Fruit fly (Drosophila melanogaster) whole organism, prepupa: Measurements from ENCODE around the gene CG5828.

ENCODE experiments used
- Blimp-1 ChIP-seq: fragments of 200-800 bp; sonication (Bioruptor generic); optimal IDR thresholded peaks from 3 replicates; lab custom pipeline; 2017; ENCODE audit warnings: missing biosample characterization, missing genetic modification characterization, mild to moderate bottlenecking, moderate library complexity, missing genetic modification reagents
- CG11762 ChIP-seq: fragments of 200-800 bp; sonication (Bioruptor generic); optimal IDR thresholded peaks from 3 replicates; lab custom pipeline; 2016; ENCODE audit warnings: missing biosample characterization, missing genetic modification characterization; ENCODE audit not compliant: insufficient read depth
- CG11902 ChIP-seq: fragments of 200-800 bp; sonication (Bioruptor generic); optimal IDR thresholded peaks from 3 replicates; lab custom pipeline; 2016; ENCODE audit warnings: missing biosample characterization, missing genetic modification characterization
- CG16779 ChIP-seq: fragments of 200-800 bp; sonication (Bioruptor generic); optimal IDR thresholded peaks from 3 replicates; lab custom pipeline; 2017; ENCODE audit warnings: missing biosample characterization, mild to moderate bottlenecking, missing genetic modification characterization
- CG8632 ChIP-seq: fragments of 200-800 bp; sonication (Bioruptor generic); optimal IDR thresholded peaks from 3 replicates; lab custom pipeline; 2016; ENCODE audit warnings: missing biosample characterization, missing genetic modification characterization
- Ets96B ChIP-seq: fragments of 200-800 bp; optimal IDR thresholded peaks from 2 replicates; lab custom pipeline; 2019; ENCODE audit warnings: missing biosample characterization, mild to moderate bottlenecking, missing genetic modification characterization, moderate library complexity
- Gug ChIP-seq: fragments of 200-800 bp; sonication (Bioruptor generic); IDR thresholded peaks from 2 replicates; pipeline ENCODE4 v1.3.6; 2022; ENCODE audit warnings: missing biosample characterization, missing genetic modification characterization
- Met ChIP-seq: fragments of 200-800 bp; sonication (Bioruptor generic); optimal IDR thresholded peaks from 3 replicates; lab custom pipeline; 2016; ENCODE audit warnings: missing biosample characterization, missing genetic modification characterization
- OdsH ChIP-seq: fragments of 200-800 bp; sonication (Bioruptor generic); optimal IDR thresholded peaks from 3 replicates; lab custom pipeline; 2016; ENCODE audit warnings: missing biosample characterization, missing genetic modification characterization
- Sox14 ChIP-seq: fragments of 200-800 bp; sonication (Bioruptor generic); optimal IDR thresholded peaks from 3 replicates; lab custom pipeline; 2016; ENCODE audit warnings: missing biosample characterization, missing genetic modification characterization
- Sox15 ChIP-seq: fragments of 200-800 bp; sonication (Bioruptor generic); optimal IDR thresholded peaks from 3 replicates; lab custom pipeline; 2016; ENCODE audit warnings: missing biosample characterization, missing genetic modification characterization
- net ChIP-seq: fragments of 200-800 bp; sonication (Bioruptor generic); optimal IDR thresholded peaks from 3 replicates; lab custom pipeline; 2016; ENCODE audit warnings: missing biosample characterization, missing genetic modification characterization
- pdm3 ChIP-seq: fragments of 200-800 bp; sonication (Bioruptor generic); optimal IDR thresholded peaks from 3 replicates; lab custom pipeline; 2016; ENCODE audit warnings: missing biosample characterization, missing genetic modification characterization
- salr ChIP-seq, 2 experiments: fragments of 200-800 bp; sonication (Bioruptor generic); optimal IDR thresholded peaks; 3 replicates each; lab custom pipeline; 2016 to 2018; ENCODE audit warnings: missing biosample characterization in 2 of 2, missing genetic modification characterization in 2 of 2, mild to moderate bottlenecking in 1 of 2

dm6 chr2L:5085561-5085960 is 8.2 kb upstream of the CG5828 start:
- TF ChIP-seq net (GFP tag; lab: Kevin White, UChicago) (no peak), Blimp-1 (GFP tag; lab: Kevin White, UChicago) (no peak), salr (GFP tag; optimal IDR thresholded peaks at IDR 0.05; lab: Kevin White, UChicago) (peak in 1 of 2 experiments; percentile 9), pdm3 (GFP tag; lab: Kevin White, UChicago) (peak; percentile 32), Gug (GFP tag; lab: Robert Waterston, UW) (no peak), CG16779 (no peak), Sox14 (GFP tag; lab: Kevin White, UChicago) (no peak), CG11902 (GFP tag; lab: Kevin White, UChicago) (no peak), Ets96B (tag; lab: Kevin White, UChicago) (peak; percentile 13), Sox15 (no peak), CG8632 (GFP tag; lab: Kevin White, UChicago) (peak; percentile 45), CG11762 (GFP tag; lab: Kevin White, UChicago) (no peak), OdsH (peak; percentile 31), Met (GFP tag; lab: Kevin White, UChicago) (peak; percentile 43)
